Worm (Caenorhabditis elegans) whole organism, early embryonic: ENCODE measurements around the gene ptr-8.
A peak's percentile ranks its signal among the peaks of the same experiment; 100 is the strongest.

ENCODE experiments used
- B0310.2 ChIP-seq: sonication (generic microtip); optimal IDR thresholded peaks from 2 replicates; lab custom pipeline; 2016; ENCODE audit warnings: mild to moderate bottlenecking, missing genetic modification characterization, missing compliant biosample characterization
- F13C5.2 ChIP-seq: sonication (generic microtip); optimal IDR thresholded peaks from 2 replicates; lab custom pipeline; 2017; ENCODE audit warnings: mild to moderate bottlenecking, missing genetic modification characterization, inconsistent platforms, missing compliant biosample characterization
- aly-1 ChIP-seq: sonication (generic microtip); optimal IDR thresholded peaks from 2 replicates; lab custom pipeline; 2016; ENCODE audit warnings: missing genetic modification characterization, missing compliant biosample characterization
- ama-1 ChIP-seq: fragments of 150-350 bp; optimal IDR thresholded peaks from 2 replicates; lab custom pipeline; 2014
- ceh-13 ChIP-seq: fragments of 200-800 bp; sonication (Bioruptor generic); optimal IDR thresholded peaks from 2 replicates; lab custom pipeline; 2018; ENCODE audit warnings: mild to moderate bottlenecking, missing genetic modification characterization, missing compliant biosample characterization
- ceh-36 ChIP-seq: sonication (generic microtip); optimal IDR thresholded peaks from 2 replicates; lab custom pipeline; 2016; ENCODE audit warnings: missing genetic modification characterization, inconsistent platforms, missing compliant biosample characterization
- ets-7 ChIP-seq: sonication (generic microtip); optimal IDR thresholded peaks from 2 replicates; lab custom pipeline; 2016; ENCODE audit warnings: missing genotype, missing genetic modification characterization, missing compliant biosample characterization
- flt-1 ChIP-seq: fragments of 200-800 bp; sonication (Bioruptor generic); IDR thresholded peaks from 2 replicates; pipeline ENCODE4 v1.3.6; 2022; ENCODE audit warnings: missing genetic modification characterization, missing compliant biosample characterization
- hmbx-1 ChIP-seq: sonication (generic microtip); optimal IDR thresholded peaks from 2 replicates; lab custom pipeline; 2016; ENCODE audit warnings: mild to moderate bottlenecking, missing genetic modification characterization, missing compliant biosample characterization
- hmg-4 ChIP-seq: fragments of 200-800 bp; sonication (Bioruptor generic); optimal IDR thresholded peaks from 2 replicates; lab custom pipeline; 2018; ENCODE audit warnings: mild to moderate bottlenecking, missing genetic modification characterization, missing compliant biosample characterization
- hnd-1 ChIP-seq: sonication (generic microtip); optimal IDR thresholded peaks from 2 replicates; lab custom pipeline; 2016; ENCODE audit warnings: missing genetic modification characterization, missing compliant biosample characterization
- pes-1 ChIP-seq: fragments of 200-800 bp; sonication (Bioruptor generic); IDR thresholded peaks from 2 replicates; pipeline ENCODE4 v1.3.6; 2022; ENCODE audit warnings: missing genetic modification reagents, missing genetic modification characterization, missing compliant biosample characterization
- scrt-1 ChIP-seq: fragments of 200-800 bp; sonication (Bioruptor generic); IDR thresholded peaks from 2 replicates; pipeline ENCODE4 v1.3.6; 2022; ENCODE audit warnings: missing genetic modification characterization, missing compliant biosample characterization
- sea-1 ChIP-seq: fragments of 200-800 bp; sonication (Bioruptor generic); conservative IDR thresholded peaks from 2 replicates; pipeline ENCODE4 v1.3.6; 2022; ENCODE audit warnings: missing genetic modification characterization, missing compliant biosample characterization
- tbx-11 ChIP-seq: fragments of 200-800 bp; sonication (Bioruptor generic); IDR thresholded peaks from 2 replicates; pipeline ENCODE4 v1.3.6; 2022; ENCODE audit warnings: missing genetic modification characterization, missing compliant biosample characterization
- tbx-37 ChIP-seq: fragments of 200-800 bp; sonication (Bioruptor generic); conservative IDR thresholded peaks from 2 replicates; pipeline ENCODE4 v1.3.6; 2022; ENCODE audit warnings: missing genetic modification reagents, missing genetic modification characterization, missing compliant biosample characterization
- tra-4 ChIP-seq: sonication (generic microtip); optimal IDR thresholded peaks from 2 replicates; lab custom pipeline; 2017; ENCODE audit warnings: missing genetic modification characterization, missing compliant biosample characterization

Gene ptr-8

DNA sequence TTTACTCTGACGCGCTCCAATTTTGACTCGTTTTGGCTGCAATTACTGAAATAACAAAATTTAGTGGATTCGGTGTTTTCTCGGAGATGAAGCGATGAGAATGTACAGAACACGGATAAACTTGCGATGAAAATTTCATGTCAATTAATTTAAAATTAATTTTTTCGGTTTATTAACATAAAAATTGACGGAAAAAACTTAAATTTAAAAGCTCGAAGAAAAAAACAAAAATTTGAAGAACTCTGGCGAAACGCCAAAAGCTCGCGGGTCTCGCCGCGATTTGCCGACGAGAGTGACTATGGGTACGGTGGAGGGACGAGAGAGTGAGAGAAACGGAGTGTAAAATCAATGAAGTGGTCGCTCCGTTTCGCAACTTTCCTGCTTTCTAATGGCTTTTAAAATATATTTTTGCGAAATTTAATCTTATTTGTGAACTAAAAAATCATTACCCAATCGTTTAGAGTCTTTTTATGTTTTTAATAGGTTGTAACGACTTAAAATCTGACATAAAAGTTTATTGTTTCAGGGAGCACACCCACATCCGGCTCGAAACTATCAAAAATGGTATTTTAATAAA, 20.3 kb upstream of the ptr-8 start, which contains the start of the genes gmps-1 and cap-2:
gmps-1 (minus strand) TSS at position 51 of the 577 bp plus-strand sequence.
cap-2 (plus strand) TSS at position 527 of the 577 bp plus-strand sequence.
- TF ChIP-seq tbx-37 (GFP tag; lab: Robert Waterston, UW) (no peak), ceh-36 (no peak), F13C5.2 (tag; lab: Kevin White, UChicago) (peak; percentile 88), flt-1 (GFP tag; lab: Robert Waterston, UW) (peak; percentile 9; the same call in 1 of the 2 replicates), sea-1 (GFP tag; lab: Robert Waterston, UW) (0 out of 2 replicates have a peak, but pooled peaks have one; percentile 17), hmg-4 (GFP tag; lab: Kevin White, UChicago) (no peak), pes-1 (GFP tag; lab: Robert Waterston, UW) (peak; percentile 61)

DNA sequence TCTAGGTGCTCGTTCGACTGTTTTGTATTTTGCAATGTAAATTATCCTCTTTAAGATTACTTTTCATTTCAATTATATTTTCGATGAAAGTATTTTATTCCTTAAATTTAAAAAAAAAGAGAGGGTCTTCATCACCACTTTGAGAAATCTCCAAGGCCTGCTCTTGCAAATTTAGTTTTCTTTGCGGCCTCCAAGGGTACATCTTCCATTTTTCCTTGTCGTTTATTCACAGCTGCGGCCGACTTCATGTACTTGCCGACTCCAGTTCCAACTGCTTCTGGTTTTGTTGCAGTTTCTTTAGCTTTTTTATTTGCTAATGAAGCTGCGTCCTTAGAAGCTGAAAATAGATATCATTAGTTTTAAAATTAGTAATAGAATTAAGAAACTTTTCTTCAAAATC, 18.4 kb upstream of the ptr-8 start:
- TF ChIP-seq F13C5.2 (tag; lab: Kevin White, UChicago) (no peak), ceh-13 (no peak), tbx-37 (GFP tag; lab: Robert Waterston, UW) (no peak), hmbx-1 (tag; lab: Kevin White, UChicago) (no peak), ceh-36 (no peak), hmg-4 (GFP tag; lab: Kevin White, UChicago) (no peak), ets-7 (tag; lab: Kevin White, UChicago) (no peak), tra-4 (tag; lab: Kevin White, UChicago) (no peak), scrt-1 (GFP tag; lab: Robert Waterston, UW) (no peak), hnd-1 (no peak), pes-1 (GFP tag; lab: Robert Waterston, UW) (no peak), sea-1 (GFP tag; lab: Robert Waterston, UW) (no peak)

DNA sequence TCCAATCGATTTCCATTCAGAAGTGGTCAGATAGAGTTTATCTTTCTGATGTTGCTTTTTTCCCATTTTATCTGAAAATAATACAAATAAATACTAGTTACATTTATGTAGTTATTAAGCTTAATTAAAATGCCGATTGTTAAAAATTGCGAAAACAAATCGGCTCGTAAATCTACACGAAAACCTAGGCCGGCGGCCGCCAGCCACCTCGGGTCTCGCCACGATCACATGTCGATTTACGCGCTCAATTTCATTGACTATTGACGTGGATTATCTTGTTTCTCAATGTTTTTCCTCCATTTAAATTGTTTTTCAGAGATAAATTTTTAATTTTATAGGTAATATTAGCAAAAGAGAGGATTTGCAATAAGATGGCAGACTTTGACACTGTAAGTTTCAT, 16.5 kb upstream of the ptr-8 start, which contains the start of the genes cyn-4 and copz-1:
cyn-4 (minus strand) TSS at position 71 of the 400 bp plus-strand sequence.
copz-1 (plus strand) TSS at position 339 of the 400 bp plus-strand sequence.
- peak; percentile 68 for TF ChIP-seq F13C5.2 (tag; lab: Kevin White, UChicago)
- no peak for TF ChIP-seq B0310.2
- no peak for TF ChIP-seq ceh-36
- no peak for TF ChIP-seq ceh-13
- TF ChIP-seq hmbx-1 (tag; lab: Kevin White, UChicago): no peak
- peak; percentile 27 for TF ChIP-seq ets-7 (tag; lab: Kevin White, UChicago)
- peak; percentile 57; the same call in 1 of the 2 replicates for TF ChIP-seq pes-1 (GFP tag; lab: Robert Waterston, UW)
- no peak for TF ChIP-seq tra-4 (tag; lab: Kevin White, UChicago)
- no peak for TF ChIP-seq ama-1 (lab: Kevin White, UChicago)
- TF ChIP-seq scrt-1 (GFP tag; lab: Robert Waterston, UW): no peak
- TF ChIP-seq hnd-1: no peak
- TF ChIP-seq hmg-4 (GFP tag; lab: Kevin White, UChicago): peak; percentile 42
- peak; percentile 84 for TF ChIP-seq tbx-37 (GFP tag; lab: Robert Waterston, UW)
- TF ChIP-seq tbx-11 (GFP tag; lab: Robert Waterston, UW): no peak
- TF ChIP-seq flt-1 (GFP tag; lab: Robert Waterston, UW): no peak
- TF ChIP-seq sea-1 (GFP tag; lab: Robert Waterston, UW): no peak
- TF ChIP-seq aly-1 (tag; lab: Kevin White, UChicago): no peak

DNA sequence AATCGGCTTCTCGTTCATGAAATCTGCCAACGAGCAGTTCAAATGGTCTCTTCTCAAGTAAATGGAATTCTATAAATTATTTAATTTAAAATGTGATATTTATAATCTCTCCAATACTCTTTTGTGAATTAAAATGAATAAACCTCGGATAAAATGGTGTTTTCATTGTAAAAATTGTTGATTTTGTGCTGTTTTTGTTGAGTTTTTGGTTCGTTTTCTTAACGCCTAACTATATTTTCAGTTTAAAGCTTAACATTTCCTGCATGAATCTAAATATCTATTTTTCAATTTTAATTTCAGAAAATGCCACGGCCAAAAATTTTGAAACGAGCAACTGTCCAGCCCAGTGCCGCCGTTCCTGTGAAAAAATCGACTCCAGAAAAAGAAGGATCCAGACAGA, 15.4 kb upstream of the ptr-8 start, which contains the start of gene orc-2:
orc-2 (plus strand) TSS at position 301 of the 400 bp plus-strand sequence.
- no peak for TF ChIP-seq flt-1 (GFP tag; lab: Robert Waterston, UW)
- no peak for TF ChIP-seq tbx-11 (GFP tag; lab: Robert Waterston, UW)
- no peak for TF ChIP-seq pes-1 (GFP tag; lab: Robert Waterston, UW)
- no peak for TF ChIP-seq B0310.2
- TF ChIP-seq tbx-37 (GFP tag; lab: Robert Waterston, UW): no peak
- TF ChIP-seq ceh-36: no peak
- no peak for TF ChIP-seq hmbx-1 (tag; lab: Kevin White, UChicago)
- TF ChIP-seq sea-1 (GFP tag; lab: Robert Waterston, UW): no peak
- no peak for TF ChIP-seq tra-4 (tag; lab: Kevin White, UChicago)
- TF ChIP-seq F13C5.2 (tag; lab: Kevin White, UChicago): no peak

DNA sequence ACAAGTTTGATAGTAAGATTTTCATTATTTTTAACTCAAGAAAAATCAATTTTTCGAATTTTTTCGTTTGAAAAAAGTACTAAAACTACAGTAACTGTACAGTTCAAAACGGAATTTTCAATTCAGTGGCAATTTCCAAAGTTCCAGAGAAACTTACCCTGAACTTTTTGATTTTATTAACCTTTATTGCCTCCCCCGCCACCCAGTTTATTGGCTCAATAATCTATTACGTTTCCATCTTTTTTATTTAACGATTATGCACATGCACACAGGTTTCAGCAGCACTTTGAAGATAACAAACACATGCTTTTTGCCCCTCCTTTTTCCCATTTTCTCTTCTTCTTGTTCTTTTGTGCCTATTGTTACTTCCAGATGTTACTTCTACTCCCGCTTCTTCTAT, 8.5 kb upstream of the ptr-8 start, which contains the start of gene lurp-1:
lurp-1 (plus strand) TSS at position 301 of the 400 bp plus-strand sequence.
- TF ChIP-seq tbx-11 (GFP tag; lab: Robert Waterston, UW) (no peak), ceh-36 (no peak), sea-1 (GFP tag; lab: Robert Waterston, UW) (no peak)

DNA sequence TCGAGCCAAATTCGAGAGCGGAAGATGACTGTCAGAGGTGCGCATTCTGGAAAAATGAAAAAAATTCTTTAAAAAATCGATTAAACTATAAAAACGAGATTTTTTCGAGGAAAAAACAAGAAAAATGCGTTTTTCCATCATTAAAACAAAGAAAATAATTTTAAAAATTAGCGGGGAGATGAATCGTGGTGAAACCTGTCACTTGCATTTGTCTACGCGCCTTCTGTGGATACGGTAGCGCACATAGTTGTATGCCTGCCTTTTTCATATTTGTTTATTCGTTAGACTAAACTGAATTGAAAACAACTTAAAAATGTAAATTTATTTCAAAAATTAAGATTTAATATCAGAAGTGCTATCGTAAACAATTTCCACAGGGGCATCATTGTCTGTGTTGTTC, 4.7 kb upstream of the ptr-8 start, which contains the start of gene egg-3:
egg-3 (minus strand) TSS at position 46 of the 400 bp plus-strand sequence.
- no peak for TF ChIP-seq aly-1 (tag; lab: Kevin White, UChicago)
- no peak for TF ChIP-seq ets-7 (tag; lab: Kevin White, UChicago)
- no peak for TF ChIP-seq ama-1 (lab: Kevin White, UChicago)
- TF ChIP-seq hnd-1: no peak
- TF ChIP-seq tra-4 (tag; lab: Kevin White, UChicago): no peak
- TF ChIP-seq ceh-36: no peak
- TF ChIP-seq tbx-11 (GFP tag; lab: Robert Waterston, UW): no peak
- TF ChIP-seq flt-1 (GFP tag; lab: Robert Waterston, UW): no peak

DNA sequence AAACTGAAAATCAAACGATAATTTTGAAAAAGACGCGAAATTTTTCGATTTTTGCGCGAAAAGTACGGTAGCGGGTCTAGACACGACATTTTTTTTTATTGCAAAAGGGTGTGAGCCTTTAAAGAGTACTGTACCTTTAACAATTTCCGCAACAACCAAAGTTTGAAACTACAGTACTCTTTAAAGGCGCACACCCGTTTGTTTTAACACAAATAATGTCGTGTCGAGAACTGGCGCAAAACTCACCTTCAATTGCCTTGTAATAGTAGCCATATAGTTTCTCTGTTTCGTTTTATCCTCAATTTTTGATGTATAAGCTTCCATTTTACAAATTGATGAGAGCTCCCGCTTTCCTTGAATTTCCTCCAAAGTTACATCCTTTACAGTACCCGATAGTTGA, 3.8 kb upstream of the ptr-8 start:
- no peak for TF ChIP-seq hmbx-1 (tag; lab: Kevin White, UChicago)
- no peak for TF ChIP-seq tbx-11 (GFP tag; lab: Robert Waterston, UW)
- TF ChIP-seq aly-1 (tag; lab: Kevin White, UChicago): no peak
- no peak for TF ChIP-seq ceh-13
- no peak for TF ChIP-seq ets-7 (tag; lab: Kevin White, UChicago)
- no peak for TF ChIP-seq tbx-37 (GFP tag; lab: Robert Waterston, UW)
- TF ChIP-seq F13C5.2 (tag; lab: Kevin White, UChicago): no peak
- no peak for TF ChIP-seq sea-1 (GFP tag; lab: Robert Waterston, UW)
- TF ChIP-seq hmg-4 (GFP tag; lab: Kevin White, UChicago): no peak
